Worm (Caenorhabditis elegans): ENCODE data around the gene Y49G5A.1.

DNA sequence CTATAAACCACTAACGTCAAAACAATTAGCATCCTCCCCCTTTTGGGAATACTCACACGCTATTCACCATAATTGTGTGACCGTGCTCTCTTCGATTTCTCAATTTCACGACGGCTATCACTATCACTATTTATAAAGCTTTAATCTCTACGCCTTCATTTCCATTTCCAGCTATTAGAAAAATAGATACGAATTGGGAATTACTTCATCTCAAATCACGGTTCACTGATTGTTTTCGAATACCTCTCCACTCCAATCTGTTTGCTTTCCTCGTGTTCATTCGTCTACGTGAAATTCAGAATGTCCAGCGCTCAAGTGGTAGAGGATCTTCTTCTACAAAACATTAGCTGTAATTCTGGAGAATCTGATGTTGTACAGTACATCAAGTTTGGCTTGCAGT, 49.7 kb upstream of the Y49G5A.1 start, which contains the start of gene srg-29:
- TF ChIP-seq ceh-82 (tag; optimal IDR thresholded peaks at IDR 0.05) (no peak), lsy-2 (tag; optimal IDR thresholded peaks at IDR 0.05) (no peak), nhr-12 (tag; optimal IDR thresholded peaks at IDR 0.05) (no peak), ztf-11 (tag; optimal IDR thresholded peaks at IDR 0.05) (no peak), unc-62 (GFP tag; optimal IDR thresholded peaks at IDR 0.05) (no peak), lin-13 (GFP tag; optimal IDR thresholded peaks at IDR 0.05) (no peak), egl-27 (tag; optimal IDR thresholded peaks at IDR 0.05) (no peak), nhr-11 (tag; optimal IDR thresholded peaks at IDR 0.05) (no peak), Y55F3AM.14 (GFP tag; optimal IDR thresholded peaks at IDR 0.05) (no peak), fos-1 (tag; optimal IDR thresholded peaks at IDR 0.05) (no peak), snpc-4 (tag; optimal IDR thresholded peaks at IDR 0.05) (no peak), aly-2 (tag; optimal IDR thresholded peaks at IDR 0.05) (no peak), ama-1 (optimal IDR thresholded peaks at IDR 0.05) (no peak)
